Worm (Caenorhabditis elegans): ENCODE results near the gene eps-8.

DNA sequence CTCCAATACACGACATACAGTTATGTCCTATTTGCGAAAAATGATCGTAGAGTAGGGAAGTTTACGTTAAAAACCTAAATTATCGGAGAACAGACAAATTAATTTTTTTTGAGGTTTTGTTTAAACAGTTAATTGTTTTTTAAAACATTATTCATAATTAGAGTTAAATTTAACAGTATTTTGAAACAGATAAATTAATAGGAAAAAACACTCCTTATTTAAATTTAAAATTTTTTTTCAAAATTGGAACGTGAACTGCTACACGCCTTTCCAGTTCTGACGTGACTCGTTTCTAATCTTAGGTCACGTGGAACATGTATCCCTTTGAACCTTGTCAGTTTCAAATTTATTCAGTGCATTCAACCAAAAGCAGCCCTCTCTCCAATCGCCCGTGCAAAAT lies 25.6 kb upstream of the eps-8 start, which contains the start of gene Y57G11C.52:
- TF ChIP-seq ama-1 (optimal IDR thresholded peaks at IDR 0.05) (no peak), ref-2 (tag; optimal IDR thresholded peaks at IDR 0.05) (no peak), unc-55 (GFP tag; optimal IDR thresholded peaks at IDR 0.05) (no peak), pax-1 (tag; optimal IDR thresholded peaks at IDR 0.05) (no peak), lin-11 (tag; optimal IDR thresholded peaks at IDR 0.05) (no peak), fkh-10 (GFP tag; optimal IDR thresholded peaks at IDR 0.05) (no peak), hlh-15 (tag; optimal IDR thresholded peaks at IDR 0.05) (no peak), sox-2 (GFP tag; IDR thresholded peaks at IDR 0.05) (no peak), hlh-30 (tag; optimal IDR thresholded peaks at IDR 0.05; ENCODE audit: insufficient read depth) (no peak), dmd-4 (tag; optimal IDR thresholded peaks at IDR 0.05; ENCODE audit: borderline replicate concordance) (no peak), hlh-13 (GFP tag; optimal IDR thresholded peaks at IDR 0.05) (no peak), nhr-11 (tag; optimal IDR thresholded peaks at IDR 0.05) (no peak), pha-4 (tag; optimal IDR thresholded peaks at IDR 0.05) (no peak), pat-9 (tag; optimal IDR thresholded peaks at IDR 0.05) (no peak)

Data from whole organism, late embryonic.